Worm (Caenorhabditis elegans) whole organism, L1 larva: Measurements from ENCODE around the gene alfa-1.
A peak's percentile ranks its signal among the peaks of the same experiment; 100 is the strongest.

Source experiments
- C04F5.9 ChIP-seq: sonication (generic microtip); optimal IDR thresholded peaks from 2 replicates; lab custom pipeline; 2016; ENCODE audit warnings: missing genetic modification characterization, missing compliant biosample characterization
- C16A3.4 ChIP-seq: fragments of 150-350 bp; optimal IDR thresholded peaks from 2 replicates; lab custom pipeline; 2014; ENCODE audit warnings: missing biosample characterization, missing genetic modification characterization
- Y116A8C.19 ChIP-seq: sonication (generic microtip); optimal IDR thresholded peaks from 2 replicates; lab custom pipeline; 2016; ENCODE audit warnings: missing compliant biosample characterization, missing genetic modification characterization, borderline replicate concordance
- aha-1 ChIP-seq: fragments of 150-350 bp; optimal IDR thresholded peaks from 2 replicates; lab custom pipeline; 2014; ENCODE audit warnings: missing biosample characterization, missing genetic modification characterization
- alr-1 ChIP-seq: fragments of 200-800 bp; sonication (Bioruptor generic); optimal IDR thresholded peaks from 2 replicates; lab custom pipeline; 2018; ENCODE audit warnings: borderline replicate concordance, mild to moderate bottlenecking, missing genetic modification characterization, missing compliant biosample characterization
- aly-2 ChIP-seq: fragments of 150-350 bp; optimal IDR thresholded peaks from 2 replicates; lab custom pipeline; 2014; ENCODE audit warnings: missing biosample characterization, missing genetic modification characterization
- ama-1 ChIP-seq: fragments of 150-350 bp; optimal IDR thresholded peaks from 2 replicates; lab custom pipeline; 2014
- ceh-63 ChIP-seq: fragments of 200-800 bp; sonication (Bioruptor generic); optimal IDR thresholded peaks from 2 replicates; lab custom pipeline; 2018; ENCODE audit warnings: mild to moderate bottlenecking, missing genetic modification characterization, missing compliant biosample characterization
- ceh-82 ChIP-seq, 3 experiments: fragments of 150-350 bp in 1 of 3; sonication (generic microtip) in 2 of 3; optimal IDR thresholded peaks; 2 replicates each; lab custom pipeline; 2014 to 2017; ENCODE audit warnings: missing biosample characterization in 3 of 3, missing genetic modification characterization in 3 of 3
- ceh-90 ChIP-seq: sonication (generic microtip); optimal IDR thresholded peaks from 2 replicates; lab custom pipeline; 2016; ENCODE audit warnings: missing genetic modification characterization, missing compliant biosample characterization
- ces-1 ChIP-seq: fragments of 150-350 bp; optimal IDR thresholded peaks from 2 replicates; lab custom pipeline; 2014; ENCODE audit warnings: missing biosample characterization, missing genetic modification reagents, missing genetic modification characterization
- efl-1 ChIP-seq, 4 experiments: fragments of 150-350 bp; optimal IDR thresholded peaks in 3 of 4; peaks in 1 of 4; 1 replicate in 1 of 4; 2 replicates in 3 of 4; lab custom pipeline; 2014; ENCODE audit warnings: missing biosample characterization in 2 of 4, missing genetic modification characterization in 2 of 4, missing genetic modification reagents in 2 of 4
- efl-3 ChIP-seq: fragments of 200-800 bp; sonication (Bioruptor generic); optimal IDR thresholded peaks from 2 replicates; lab custom pipeline; 2018; ENCODE audit warnings: mild to moderate bottlenecking, missing genetic modification characterization, missing compliant biosample characterization
- egl-13 ChIP-seq: sonication (generic microtip); optimal IDR thresholded peaks from 2 replicates; lab custom pipeline; 2016; ENCODE audit warnings: missing genotype, missing genetic modification reagents, missing genetic modification characterization, missing compliant biosample characterization
- egl-27 ChIP-seq, 2 experiments: fragments of 150-350 bp in 1 of 2; sonication (generic microtip); optimal IDR thresholded peaks; 3 replicates each; lab custom pipeline; 2017 to 2018; ENCODE audit warnings: missing biosample characterization in 2 of 2, missing genetic modification characterization in 2 of 2, missing genetic modification reagents in 2 of 2
- elt-2 ChIP-seq: sonication (generic microtip); optimal IDR thresholded peaks from 2 replicates; lab custom pipeline; 2016; ENCODE audit warnings: missing genetic modification characterization, mild to moderate bottlenecking, inconsistent platforms, missing compliant biosample characterization, missing genetic modification reagents
- elt-3 ChIP-seq, 6 experiments: fragments of 150-350 bp in 1 of 6; sonication (generic microtip); optimal IDR thresholded peaks; 2 replicates each; lab custom pipeline; 2017 to 2018; ENCODE audit warnings: missing biosample characterization in 6 of 6, missing genetic modification characterization in 6 of 6, inconsistent platforms in 1 of 6
- ets-5 ChIP-seq: fragments of 200-800 bp; sonication (Bioruptor generic); IDR thresholded peaks from 2 replicates; pipeline ENCODE4 v1.3.6; 2022; ENCODE audit warnings: missing genetic modification characterization, missing compliant biosample characterization
- fkh-8 ChIP-seq: sonication (generic microtip); optimal IDR thresholded peaks from 2 replicates; lab custom pipeline; 2016; ENCODE audit warnings: mild to moderate bottlenecking, missing genetic modification characterization, missing compliant biosample characterization
- hpl-2 ChIP-seq: fragments of 150-350 bp; optimal IDR thresholded peaks from 2 replicates; lab custom pipeline; 2014; ENCODE audit warnings: missing biosample characterization, missing genetic modification reagents, missing genetic modification characterization
- jun-1 ChIP-seq: fragments of 150-350 bp; optimal IDR thresholded peaks from 2 replicates; lab custom pipeline; 2014; ENCODE audit warnings: missing biosample characterization, missing genetic modification reagents, missing genetic modification characterization
- lin-13 ChIP-seq: fragments of 150-350 bp; optimal IDR thresholded peaks from 2 replicates; lab custom pipeline; 2014; ENCODE audit warnings: missing biosample characterization, missing genetic modification reagents, missing genetic modification characterization
- lin-14 ChIP-seq: fragments of 200-800 bp; sonication (Bioruptor generic); optimal IDR thresholded peaks from 2 replicates; lab custom pipeline; 2018; ENCODE audit warnings: mild to moderate bottlenecking, missing genetic modification characterization, moderate library complexity, missing compliant biosample characterization
- lin-15B ChIP-seq: fragments of 150-350 bp; sonication (generic microtip); optimal IDR thresholded peaks from 3 replicates; lab custom pipeline; 2014; ENCODE audit warnings: missing biosample characterization, missing genetic modification characterization
- lin-35 ChIP-seq, 2 experiments: fragments of 150-350 bp; optimal IDR thresholded peaks; 2 replicates each; lab custom pipeline; 2014; ENCODE audit warnings: missing biosample characterization in 2 of 2, missing genetic modification characterization in 2 of 2, missing genetic modification reagents in 2 of 2
- lir-3 ChIP-seq: sonication (generic microtip); optimal IDR thresholded peaks from 2 replicates; lab custom pipeline; 2016; ENCODE audit warnings: mild to moderate bottlenecking, missing genetic modification characterization, moderate library complexity, missing compliant biosample characterization; ENCODE audit not compliant: poor library complexity
- mab-9 ChIP-seq: fragments of 200-800 bp; sonication (Bioruptor generic); IDR thresholded peaks from 2 replicates; pipeline ENCODE4 v1.3.6; 2022; ENCODE audit warnings: missing genetic modification reagents, missing genetic modification characterization, missing compliant biosample characterization
- nhr-11 ChIP-seq: fragments of 150-350 bp; optimal IDR thresholded peaks from 2 replicates; lab custom pipeline; 2014; ENCODE audit warnings: missing biosample characterization, missing genetic modification characterization
- nhr-28 ChIP-seq: fragments of 150-350 bp; optimal IDR thresholded peaks from 2 replicates; lab custom pipeline; 2014; ENCODE audit warnings: missing biosample characterization, missing genetic modification characterization
- nhr-47 ChIP-seq: sonication (generic microtip); optimal IDR thresholded peaks from 2 replicates; lab custom pipeline; 2016; ENCODE audit warnings: mild to moderate bottlenecking, missing genetic modification characterization, moderate library complexity, missing compliant biosample characterization
- nhr-71 ChIP-seq: sonication (generic microtip); optimal IDR thresholded peaks from 2 replicates; lab custom pipeline; 2016; ENCODE audit warnings: mild to moderate bottlenecking, missing genetic modification characterization, moderate library complexity, missing compliant biosample characterization
- pag-3 ChIP-seq: sonication (generic microtip); optimal IDR thresholded peaks from 2 replicates; lab custom pipeline; 2017; ENCODE audit warnings: missing genetic modification characterization, mild to moderate bottlenecking, missing compliant biosample characterization, antibody characterized with exemption, borderline replicate concordance; ENCODE audit not compliant: insufficient read depth
- pax-3 ChIP-seq: fragments of 200-800 bp; sonication (Bioruptor generic); optimal IDR thresholded peaks from 2 replicates; lab custom pipeline; 2018; ENCODE audit warnings: mild to moderate bottlenecking, missing genetic modification characterization, moderate library complexity, missing compliant biosample characterization
- pqm-1 ChIP-seq: sonication (generic microtip); optimal IDR thresholded peaks from 3 replicates; lab custom pipeline; 2017; ENCODE audit warnings: missing biosample characterization, missing genetic modification characterization
- skn-1 ChIP-seq: fragments of 150-350 bp; optimal IDR thresholded peaks from 2 replicates; lab custom pipeline; 2014; ENCODE audit warnings: missing biosample characterization, missing genetic modification characterization
- snu-23 ChIP-seq: sonication (generic microtip); optimal IDR thresholded peaks from 2 replicates; lab custom pipeline; 2016; ENCODE audit warnings: missing genetic modification characterization, missing compliant biosample characterization
- unc-130 ChIP-seq: fragments of 150-350 bp; optimal IDR thresholded peaks from 2 replicates; lab custom pipeline; 2017; ENCODE audit warnings: missing biosample characterization, missing genetic modification characterization, inconsistent platforms
- unc-62 ChIP-seq: fragments of 150-350 bp; optimal IDR thresholded peaks from 2 replicates; lab custom pipeline; 2014; ENCODE audit warnings: missing biosample characterization, missing genetic modification reagents, missing genetic modification characterization
- unc-98 ChIP-seq: fragments of 200-800 bp; sonication (Bioruptor generic); IDR thresholded peaks from 2 replicates; pipeline ENCODE4 v1.3.6; 2022; ENCODE audit warnings: missing genetic modification characterization, missing compliant biosample characterization
- xbp-1 ChIP-seq: sonication (generic microtip); optimal IDR thresholded peaks from 2 replicates; lab custom pipeline; 2016; ENCODE audit warnings: missing genetic modification characterization, missing compliant biosample characterization
- zag-1 ChIP-seq: fragments of 150-350 bp; optimal IDR thresholded peaks from 2 replicates; lab custom pipeline; 2014; ENCODE audit warnings: missing biosample characterization, missing genetic modification characterization

alfa-1 gene

ce11 chrII:7708540-7708939, 46.2 kb upstream of the alfa-1 start, which contains the start of gene B0495.9 (continued):
- TF ChIP-seq pag-3 (tag; lab: Kevin White, UChicago) (no peak), pqm-1 (tag; lab: Kevin White, UChicago) (no peak), ces-1 (no peak), ama-1 (lab: Kevin White, UChicago) (no peak), C16A3.4 (tag; lab: Kevin White, UChicago) (peak; percentile 38), nhr-11 (tag; lab: Kevin White, UChicago) (no peak), aly-2 (tag; lab: Kevin White, UChicago) (no peak), aha-1 (tag; lab: Kevin White, UChicago) (no peak), snu-23 (GFP tag; lab: Kevin White, UChicago) (peak; percentile 68), C04F5.9 (peak; percentile 26), efl-1 (optimal IDR thresholded peaks at IDR 0.05; lab: Kevin White, UChicago) (peak; percentile 50 to 63), efl-1 (GFP tag; optimal IDR thresholded peaks at IDR 0.05 in 1 of 2; lab: Kevin White, UChicago) (peak; percentile 43 to 95), lir-3 (tag; lab: Kevin White, UChicago) (peak; percentile 26), unc-62 (no peak), mab-9 (GFP tag; lab: Robert Waterston, UW) (peak; percentile 58; the same call in 1 of the 2 replicates), elt-2 (peak; percentile 29), alr-1 (tag; lab: Kevin White, UChicago) (no peak), xbp-1 (tag; lab: Kevin White, UChicago) (peak; percentile 42), hpl-2 (no peak), lin-35 (GFP tag; optimal IDR thresholded peaks at IDR 0.05; lab: Kevin White, UChicago) (peak; percentile 22 to 52), pax-3 (no peak), nhr-28 (tag; lab: Kevin White, UChicago) (no peak), Y116A8C.19 (tag; lab: Kevin White, UChicago) (no peak), jun-1 (no peak), ceh-90 (no peak), egl-13 (no peak), efl-3 (GFP tag; lab: Kevin White, UChicago) (no peak), fkh-8 (tag; lab: Kevin White, UChicago) (no peak), lin-13 (GFP tag; lab: Kevin White, UChicago) (no peak), unc-98 (no peak), zag-1 (tag; lab: Kevin White, UChicago) (no peak), unc-130 (tag; lab: Kevin White, UChicago) (peak; percentile 17)

ce11 chrII:7707383-7707782, 45.1 kb upstream of the alfa-1 start, which contains the start of gene luc-7L:
Gene luc-7L (minus strand): TSS chrII:7707483.
- no peak for TF ChIP-seq pqm-1 (tag; lab: Kevin White, UChicago)
- no peak for TF ChIP-seq nhr-47 (tag; lab: Kevin White, UChicago)
- TF ChIP-seq ama-1 (lab: Kevin White, UChicago): no peak
- no peak for TF ChIP-seq lin-14 (GFP tag; lab: Kevin White, UChicago)
- no peak for TF ChIP-seq hpl-2
- TF ChIP-seq ceh-90: no peak
- no peak for TF ChIP-seq egl-27 (tag; optimal IDR thresholded peaks at IDR 0.05; lab: Kevin White, UChicago)
- no peak for TF ChIP-seq zag-1 (tag; lab: Kevin White, UChicago)
- TF ChIP-seq ceh-63 (GFP tag; lab: Kevin White, UChicago): no peak
- no peak for TF ChIP-seq skn-1 (tag; lab: Kevin White, UChicago)
- no peak for TF ChIP-seq nhr-71 (tag; lab: Kevin White, UChicago)
- TF ChIP-seq pax-3: no peak
- no peak for TF ChIP-seq lir-3 (tag; lab: Kevin White, UChicago)
- no peak for TF ChIP-seq lin-15B (tag; lab: Kevin White, UChicago)
- TF ChIP-seq efl-3 (GFP tag; lab: Kevin White, UChicago): no peak
- TF ChIP-seq elt-3 (tag; optimal IDR thresholded peaks at IDR 0.05; lab: Kevin White, UChicago): no peak
- TF ChIP-seq ceh-82 (tag; optimal IDR thresholded peaks at IDR 0.05; lab: Kevin White, UChicago): no peak
- TF ChIP-seq ets-5 (GFP tag; lab: Robert Waterston, UW): no peak
- TF ChIP-seq unc-62: no peak
- TF ChIP-seq, all 84 proteins: peak for 0
